Fruit fly (Drosophila melanogaster) whole organism, adult: ENCODE results near the gene CG9213.
A peak's percentile ranks its signal among the peaks of the same experiment; 100 is the strongest.

Experiments
- CG11617 ChIP-seq: fragments of 200-800 bp; sonication (Bioruptor generic); optimal IDR thresholded peaks from 2 replicates; lab custom pipeline; 2017; ENCODE audit warnings: mild to moderate bottlenecking, missing biosample characterization, missing genetic modification reagents, missing genetic modification characterization
- CG12768 ChIP-seq: fragments of 200-800 bp; sonication (Bioruptor generic); optimal IDR thresholded peaks from 2 replicates; lab custom pipeline; 2017; ENCODE audit warnings: missing biosample characterization, missing genetic modification characterization, mild to moderate bottlenecking, moderate library complexity, missing genetic modification reagents
- CG14711 ChIP-seq: fragments of 200-800 bp; sonication (Bioruptor generic); optimal IDR thresholded peaks from 2 replicates; lab custom pipeline; 2018; ENCODE audit warnings: missing biosample characterization, mild to moderate bottlenecking, missing genetic modification characterization, moderate library complexity
- CG1620 ChIP-seq: fragments of 200-800 bp; sonication (Bioruptor generic); optimal IDR thresholded peaks from 2 replicates; lab custom pipeline; 2016; ENCODE audit warnings: missing biosample characterization, missing genetic modification characterization
- CG5204 ChIP-seq: fragments of 200-800 bp; sonication (Bioruptor generic); optimal IDR thresholded peaks from 2 replicates; lab custom pipeline; 2016; ENCODE audit warnings: missing biosample characterization, missing genetic modification characterization
- CG7045 ChIP-seq: fragments of 200-800 bp; sonication (Bioruptor generic); optimal IDR thresholded peaks from 2 replicates; lab custom pipeline; 2017; ENCODE audit warnings: missing biosample characterization, mild to moderate bottlenecking, missing genetic modification characterization
- CG7101 ChIP-seq: fragments of 200-800 bp; sonication (Bioruptor generic); optimal IDR thresholded peaks from 2 replicates; lab custom pipeline; 2018; ENCODE audit warnings: missing biosample characterization, mild to moderate bottlenecking, missing genetic modification characterization, moderate library complexity
- Clk ChIP-seq: fragments of 200-800 bp; sonication (Bioruptor generic); optimal IDR thresholded peaks from 2 replicates; lab custom pipeline; 2017; ENCODE audit warnings: missing biosample characterization, missing genetic modification characterization
- Crg-1 ChIP-seq: fragments of 200-800 bp; sonication (Bioruptor generic); optimal IDR thresholded peaks from 2 replicates; lab custom pipeline; 2016; ENCODE audit warnings: missing biosample characterization, missing genetic modification characterization
- Hr96 ChIP-seq: fragments of 200-800 bp; sonication (Bioruptor generic); optimal IDR thresholded peaks from 2 replicates; lab custom pipeline; 2016; ENCODE audit warnings: missing biosample characterization, missing genetic modification characterization
- Mnt ChIP-seq: fragments of 200-800 bp; sonication (Bioruptor generic); optimal IDR thresholded peaks from 2 replicates; lab custom pipeline; 2016; ENCODE audit warnings: missing biosample characterization, mild to moderate bottlenecking, missing genetic modification characterization
- bab1 ChIP-seq: fragments of 200-800 bp; sonication (Bioruptor generic); optimal IDR thresholded peaks from 3 replicates; lab custom pipeline; 2019; ENCODE audit warnings: missing biosample characterization, mild to moderate bottlenecking, missing genetic modification characterization, moderate library complexity
- cic ChIP-seq: fragments of 200-800 bp; sonication (Bioruptor generic); optimal IDR thresholded peaks from 2 replicates; lab custom pipeline; 2017; ENCODE audit warnings: missing biosample characterization, mild to moderate bottlenecking, missing genetic modification characterization, moderate library complexity
- cnc ChIP-seq, 2 experiments: fragments of >200 bp; optimal IDR thresholded peaks; 2 replicates each; lab custom pipeline; 2017
- kay ChIP-seq: fragments of 200-800 bp; sonication (Bioruptor generic); peaks from one replicate; lab custom pipeline; 2016; ENCODE audit warnings: missing biosample characterization, missing genetic modification characterization, borderline replicate concordance
- ovo ChIP-seq: fragments of 200-800 bp; sonication (Bioruptor generic); optimal IDR thresholded peaks from 2 replicates; lab custom pipeline; 2016; ENCODE audit warnings: missing biosample characterization, missing genetic modification characterization
- pad ChIP-seq: fragments of 200-800 bp; sonication (Bioruptor generic); optimal IDR thresholded peaks from 3 replicates; lab custom pipeline; 2017; ENCODE audit warnings: missing biosample characterization, missing genetic modification characterization, mild to moderate bottlenecking, moderate library complexity, missing genetic modification reagents
- tj ChIP-seq: fragments of 200-800 bp; sonication (Bioruptor generic); optimal IDR thresholded peaks from 3 replicates; lab custom pipeline; 2017; ENCODE audit warnings: missing biosample characterization, mild to moderate bottlenecking, missing genetic modification characterization, moderate library complexity
- toe ChIP-seq: fragments of 200-800 bp; sonication (Bioruptor generic); optimal IDR thresholded peaks from 2 replicates; lab custom pipeline; 2016; ENCODE audit warnings: missing biosample characterization, missing genetic modification characterization

CG9213 gene

DNA sequence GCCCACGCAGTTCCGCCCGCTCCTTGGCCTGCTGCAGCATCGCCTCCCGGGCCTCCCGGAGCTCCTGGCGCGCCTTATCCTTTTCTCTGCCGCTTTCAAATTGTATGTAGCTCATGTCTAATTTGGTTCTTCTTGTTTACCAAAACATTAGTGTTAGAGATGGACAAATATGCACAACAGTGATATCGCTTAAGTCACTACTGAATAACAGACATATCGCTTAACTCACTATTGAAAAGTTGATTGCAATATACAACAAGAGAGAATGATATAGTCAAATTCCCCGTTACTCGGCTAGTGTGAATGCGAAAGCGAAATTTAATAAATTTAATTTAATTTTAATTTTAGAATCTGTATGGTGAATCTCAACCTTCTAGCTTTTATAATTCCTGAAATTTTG, at the start of gene CG9213:
Gene CG9213, minus strand, starts transcription at position 152 of the 400 bp plus-strand sequence.
- TF ChIP-seq tj, result no peak
- TF ChIP-seq CG1620 (GFP tag; lab: Kevin White, UChicago), result peak; percentile 20
- TF ChIP-seq Hr96 (GFP tag; lab: Kevin White, UChicago), result no peak

DNA sequence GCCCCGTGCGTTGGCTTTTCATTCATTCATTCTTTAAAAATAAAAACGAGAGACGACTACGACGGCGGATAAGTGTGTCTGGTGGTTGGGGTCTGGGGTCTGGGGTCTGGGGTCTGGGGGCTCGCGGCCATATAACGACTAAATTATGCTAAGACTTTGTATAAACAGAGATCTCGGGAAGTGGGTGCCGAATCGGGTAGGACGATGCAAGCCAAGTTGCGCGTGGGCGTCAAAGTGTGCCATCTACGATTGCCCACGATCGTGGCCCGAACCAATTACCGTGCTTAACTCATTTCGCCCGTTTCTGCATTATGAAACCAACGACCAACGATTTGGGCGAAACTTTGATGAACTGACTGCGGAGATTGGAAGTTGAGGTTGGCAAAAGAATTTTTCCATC, 49.5 kb upstream of the CG9213 start:
- no peak for TF ChIP-seq bab1 (GFP tag; lab: Kevin White, UChicago)

DNA sequence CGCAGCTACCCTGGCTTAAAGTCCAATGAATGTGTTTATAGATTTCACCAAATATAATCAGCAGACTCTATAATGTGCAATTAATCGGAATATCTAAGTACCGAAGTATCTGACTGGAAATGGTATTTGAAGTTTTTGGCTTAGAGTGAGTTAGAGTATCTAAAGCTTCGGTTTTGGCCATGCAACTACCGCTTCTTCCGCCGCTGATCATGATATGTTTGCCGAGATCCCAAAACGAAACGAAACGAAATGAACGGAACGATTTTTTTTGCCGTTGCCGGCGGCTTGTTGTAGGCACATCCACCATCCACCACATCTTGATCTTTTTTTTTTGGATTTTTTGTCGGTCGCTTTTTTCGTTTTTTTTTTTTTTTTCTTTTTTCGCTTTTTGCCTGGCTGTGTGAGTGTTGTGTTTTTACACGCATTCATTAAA, 48.7 kb upstream of the CG9213 start:
- TF ChIP-seq pad (GFP tag; lab: Kevin White, UChicago), result no peak
- TF ChIP-seq Clk (GFP tag; lab: Kevin White, UChicago), result no peak
- TF ChIP-seq CG7101, result no peak
- TF ChIP-seq Hr96 (GFP tag; lab: Kevin White, UChicago), result no peak
- no peak for TF ChIP-seq CG12768
- no peak for TF ChIP-seq tj
- no peak for TF ChIP-seq cnc (optimal IDR thresholded peaks at IDR 0.05; lab: Kevin White, UChicago)
- TF ChIP-seq kay (GFP tag; lab: Kevin White, UChicago), result no peak
- no peak for TF ChIP-seq cic
- TF ChIP-seq toe (GFP tag; lab: Kevin White, UChicago), result no peak

DNA sequence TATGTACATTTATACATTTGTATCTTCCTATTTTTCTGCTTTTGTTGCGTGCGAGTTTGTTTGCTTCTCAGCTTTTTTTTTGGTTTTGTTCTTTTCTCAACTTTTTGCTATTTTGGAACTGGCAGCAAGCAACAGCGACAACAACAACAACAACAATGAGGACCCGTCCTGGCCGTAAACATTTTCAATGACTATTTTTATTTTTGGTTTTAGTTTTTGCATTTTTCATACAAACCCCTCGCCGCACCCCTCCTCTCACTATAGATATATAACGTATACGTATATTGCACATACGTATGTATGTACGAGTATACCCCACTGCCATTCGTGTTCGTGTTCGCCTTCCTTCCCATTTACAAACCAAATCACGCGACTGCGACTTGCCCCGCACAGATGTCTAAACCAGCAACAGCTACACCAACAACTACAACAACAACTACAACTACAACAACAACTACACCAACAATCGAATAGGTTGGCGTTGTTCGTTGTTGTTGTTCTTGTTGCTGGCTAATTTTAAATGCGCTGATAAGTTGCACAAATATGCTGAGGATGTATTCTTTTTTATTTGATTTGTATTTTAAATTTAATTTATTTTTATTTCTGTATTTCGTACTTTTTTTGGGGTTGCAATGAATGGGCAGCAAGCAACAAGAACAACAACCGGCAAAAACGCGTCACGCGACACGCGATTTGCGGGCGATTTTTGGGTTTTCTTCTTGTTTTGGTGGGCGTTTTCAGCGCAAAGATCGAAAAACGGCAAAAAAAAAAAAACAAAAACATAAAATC, 46.3 kb upstream of the CG9213 start:
- TF ChIP-seq CG14711 (tag; lab: Kevin White, UChicago) (no peak), kay (GFP tag; lab: Kevin White, UChicago) (peak; percentile 20)

DNA sequence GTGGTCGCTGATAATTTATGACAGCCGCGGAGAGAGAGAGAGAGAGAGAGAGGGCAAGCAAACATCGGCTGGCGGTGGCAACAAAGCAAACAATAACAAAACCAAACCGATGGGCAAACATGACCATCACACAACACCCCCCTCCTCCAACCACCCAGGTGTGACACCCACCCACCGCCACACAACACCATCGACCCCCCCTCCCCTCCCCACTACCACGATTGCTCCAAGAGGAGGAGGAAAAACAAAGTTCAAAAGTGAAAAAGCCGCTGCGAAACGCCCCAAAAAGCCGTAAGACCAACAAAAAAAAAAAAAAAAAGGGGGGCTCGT, 45.3 kb upstream of the CG9213 start:
- TF ChIP-seq Clk (GFP tag; lab: Kevin White, UChicago), result no peak
- TF ChIP-seq toe (GFP tag; lab: Kevin White, UChicago), result no peak

DNA sequence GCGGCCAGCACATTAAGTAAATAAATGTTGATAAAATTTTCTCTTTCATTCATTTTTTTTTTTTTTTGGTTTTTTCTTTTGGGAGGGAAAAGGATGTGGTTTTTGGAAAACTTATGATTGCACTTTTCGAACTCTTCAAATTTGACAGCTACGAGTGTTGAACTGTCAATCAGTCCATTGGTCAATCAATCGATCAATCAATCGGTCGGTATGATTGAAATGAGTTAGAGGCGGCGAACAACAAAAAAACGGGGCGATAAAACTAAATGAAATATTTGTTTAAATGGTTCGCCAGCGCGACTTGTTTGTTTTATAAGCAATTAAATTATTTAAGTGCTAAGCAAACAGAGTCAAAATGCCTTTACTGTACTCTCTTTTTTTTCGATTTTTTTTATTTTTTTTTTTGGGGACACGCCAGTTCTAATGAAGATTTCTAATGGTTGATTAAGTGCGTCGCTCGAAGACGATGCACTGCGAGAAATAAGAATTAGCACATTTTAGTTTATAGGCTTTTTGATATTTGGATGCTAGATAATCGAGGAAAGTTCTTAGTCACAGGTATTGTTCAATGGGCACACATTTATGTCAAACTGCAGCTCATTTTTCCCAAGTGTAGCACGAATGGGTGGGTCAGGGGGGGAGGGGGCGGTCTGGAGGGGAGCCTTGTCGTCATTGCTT, 44.8 kb upstream of the CG9213 start:
- TF ChIP-seq cnc (optimal IDR thresholded peaks at IDR 0.05; lab: Kevin White, UChicago), result no peak
- TF ChIP-seq kay (GFP tag; lab: Kevin White, UChicago), result no peak
- TF ChIP-seq Crg-1, result no peak
- no peak for TF ChIP-seq bab1 (GFP tag; lab: Kevin White, UChicago)
- TF ChIP-seq cic, result no peak
- no peak for TF ChIP-seq CG12768

DNA sequence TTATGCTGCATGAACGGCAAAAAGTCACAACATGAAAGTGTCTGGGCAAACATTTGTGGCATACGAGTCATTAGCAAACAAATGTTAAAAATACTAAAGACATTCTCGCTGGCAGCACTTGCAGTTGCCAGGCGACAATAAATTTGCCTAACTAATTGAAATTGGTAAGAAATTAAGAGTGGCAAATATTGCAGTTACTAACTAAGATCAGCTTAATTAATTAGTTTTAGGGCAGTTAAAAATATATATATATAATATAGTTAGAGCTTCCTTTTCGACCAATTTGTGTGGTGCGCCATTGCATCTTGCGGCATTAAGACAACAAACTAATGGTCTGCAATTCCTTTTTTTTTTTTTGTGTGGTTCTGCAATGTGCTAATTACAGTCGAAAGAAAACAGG, 43.6 kb upstream of the CG9213 start:
- TF ChIP-seq CG11617 (GFP tag; lab: Kevin White, UChicago) (no peak), kay (GFP tag; lab: Kevin White, UChicago) (no peak), Hr96 (GFP tag; lab: Kevin White, UChicago) (no peak), CG5204 (no peak), cic (no peak), ovo (GFP tag; lab: Kevin White, UChicago) (no peak), pad (GFP tag; lab: Kevin White, UChicago) (no peak), toe (GFP tag; lab: Kevin White, UChicago) (no peak), Mnt (GFP tag; lab: Kevin White, UChicago) (no peak), CG7101 (no peak)

DNA sequence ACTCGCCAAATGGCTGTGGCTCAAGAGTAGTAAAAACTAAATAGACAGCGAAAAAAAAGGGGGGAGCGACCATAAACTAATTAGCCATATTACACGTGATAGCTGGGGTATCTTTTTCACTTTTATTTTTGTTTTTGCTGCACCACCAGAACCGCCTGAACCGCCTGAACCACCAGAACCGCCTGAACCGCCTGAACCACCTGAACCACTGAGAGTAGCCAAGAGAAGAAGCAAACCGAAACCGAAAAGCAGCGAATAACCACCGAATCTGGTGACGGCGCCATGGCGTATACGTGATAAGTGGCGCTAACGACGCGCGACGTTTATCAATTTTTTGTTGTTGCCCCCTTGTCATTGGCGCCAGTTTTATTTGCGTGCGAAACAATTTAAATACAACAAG, 42.2 kb upstream of the CG9213 start:
- TF ChIP-seq tj, result no peak
- no peak for TF ChIP-seq Mnt (GFP tag; lab: Kevin White, UChicago)

DNA sequence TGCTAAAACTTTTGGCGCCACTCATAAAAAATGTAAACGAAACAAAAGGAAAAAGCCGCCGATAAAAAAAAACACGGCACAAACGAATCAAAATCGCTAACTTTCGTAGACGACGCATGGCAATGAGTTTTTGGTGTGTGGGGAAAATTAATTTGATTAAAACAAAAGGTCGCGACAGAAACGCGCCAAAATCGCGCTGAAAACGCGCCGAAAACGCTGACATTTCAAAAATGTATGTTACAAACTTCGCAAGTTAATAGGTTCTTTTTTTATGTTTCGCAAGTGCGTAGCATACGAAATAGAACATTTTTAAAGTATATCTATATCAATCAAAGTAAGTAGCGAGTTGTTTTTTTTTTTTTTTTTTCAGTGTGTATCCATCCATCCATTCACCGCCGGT, 41.7 kb upstream of the CG9213 start:
- no peak for TF ChIP-seq pad (GFP tag; lab: Kevin White, UChicago)
- TF ChIP-seq CG14711 (tag; lab: Kevin White, UChicago), result no peak
- no peak for TF ChIP-seq ovo (GFP tag; lab: Kevin White, UChicago)
- TF ChIP-seq CG12768, result no peak
- no peak for TF ChIP-seq Clk (GFP tag; lab: Kevin White, UChicago)
- TF ChIP-seq Hr96 (GFP tag; lab: Kevin White, UChicago), result no peak
- TF ChIP-seq bab1 (GFP tag; lab: Kevin White, UChicago), result no peak
- TF ChIP-seq kay (GFP tag; lab: Kevin White, UChicago), result no peak
- TF ChIP-seq CG7101, result no peak
- TF ChIP-seq tj, result no peak
- no peak for TF ChIP-seq CG7045
- no peak for TF ChIP-seq Mnt (GFP tag; lab: Kevin White, UChicago)
- no peak for TF ChIP-seq CG1620 (GFP tag; lab: Kevin White, UChicago)
- TF ChIP-seq cnc (optimal IDR thresholded peaks at IDR 0.05; lab: Kevin White, UChicago), result no peak
